Worm (Caenorhabditis elegans) whole organism, mixed stage, embryonic: ENCODE results near the gene tpi-1.

Source experiments
- cnd-1 ChIP-seq: fragments of 200-800 bp; sonication (Bioruptor generic); optimal IDR thresholded peaks from 2 replicates; lab custom pipeline; 2018; ENCODE audit warnings: mild to moderate bottlenecking, missing genetic modification characterization, missing compliant biosample characterization
- elt-1 ChIP-seq: sonication (generic microtip); optimal IDR thresholded peaks from 2 replicates; lab custom pipeline; 2017; ENCODE audit warnings: missing genetic modification characterization, mild to moderate bottlenecking, missing compliant biosample characterization, antibody characterized with exemption, moderate library complexity, borderline replicate concordance; ENCODE audit not compliant: insufficient read depth
- ham-2 ChIP-seq: fragments of 200-800 bp; sonication (Bioruptor generic); optimal IDR thresholded peaks from 2 replicates; lab custom pipeline; 2018; ENCODE audit warnings: mild to moderate bottlenecking, missing genetic modification characterization, missing compliant biosample characterization
- mls-2 ChIP-seq: sonication (generic microtip); optimal IDR thresholded peaks from 2 replicates; lab custom pipeline; 2016; ENCODE audit warnings: mild to moderate bottlenecking, missing genetic modification characterization, moderate library complexity, missing compliant biosample characterization
- nhr-28 ChIP-seq: fragments of 150-350 bp; optimal IDR thresholded peaks from 2 replicates; lab custom pipeline; 2014; ENCODE audit warnings: missing biosample characterization, missing genetic modification characterization
- unc-62 ChIP-seq: fragments of 150-350 bp; optimal IDR thresholded peaks from 2 replicates; lab custom pipeline; 2014; ENCODE audit warnings: missing biosample characterization, missing genetic modification reagents, missing genetic modification characterization
- ztf-11 ChIP-seq: fragments of 150-350 bp; optimal IDR thresholded peaks from 2 replicates; lab custom pipeline; 2014; ENCODE audit warnings: missing biosample characterization, missing genetic modification characterization

DNA sequence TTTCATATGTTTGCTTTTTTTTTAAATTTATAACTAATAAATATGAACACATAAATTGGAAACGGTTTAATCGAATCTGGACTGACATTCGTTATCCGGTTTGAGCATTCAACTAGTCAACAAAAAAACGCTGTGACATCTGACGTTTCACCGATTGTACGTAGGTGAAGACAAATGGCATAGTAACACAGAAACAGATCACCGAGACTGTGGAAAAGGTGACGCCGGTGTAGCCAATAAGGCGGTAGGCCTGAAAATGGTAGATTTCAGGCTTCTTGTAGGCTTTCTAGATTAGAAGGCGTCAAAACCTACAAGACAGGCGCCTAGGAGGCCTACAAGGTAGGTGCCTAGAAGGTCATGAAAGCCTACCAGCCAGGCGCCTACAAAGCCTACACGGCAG is 32.3 kb upstream of the tpi-1 start:
- no peak for TF ChIP-seq ztf-11 (tag; lab: Kevin White, UChicago)
- no peak for TF ChIP-seq cnd-1 (tag; lab: Kevin White, UChicago)
- no peak for TF ChIP-seq unc-62 (GFP tag; lab: Kevin White, UChicago)
- TF ChIP-seq ham-2 (GFP tag; lab: Kevin White, UChicago): no peak
- no peak for TF ChIP-seq nhr-28
- no peak for TF ChIP-seq mls-2 (tag; lab: Kevin White, UChicago)
- no peak for TF ChIP-seq elt-1 (tag; lab: Kevin White, UChicago)
